Worm (Caenorhabditis elegans) whole organism, young adult: ENCODE results near the gene srsx-5.

ENCODE experiments used
- dox-1 ChIP-seq: fragments of 200-800 bp; sonication (Bioruptor generic); IDR thresholded peaks from 2 replicates; pipeline ENCODE4 v1.3.6; 2022; ENCODE audit warnings: missing genetic modification reagents, missing genetic modification characterization, missing compliant biosample characterization
- lin-26 ChIP-seq: fragments of 200-800 bp; sonication (Bioruptor generic); IDR thresholded peaks from 2 replicates; pipeline ENCODE4 v1.3.6; 2022; ENCODE audit warnings: missing genetic modification reagents, missing genetic modification characterization, missing compliant biosample characterization

DNA sequence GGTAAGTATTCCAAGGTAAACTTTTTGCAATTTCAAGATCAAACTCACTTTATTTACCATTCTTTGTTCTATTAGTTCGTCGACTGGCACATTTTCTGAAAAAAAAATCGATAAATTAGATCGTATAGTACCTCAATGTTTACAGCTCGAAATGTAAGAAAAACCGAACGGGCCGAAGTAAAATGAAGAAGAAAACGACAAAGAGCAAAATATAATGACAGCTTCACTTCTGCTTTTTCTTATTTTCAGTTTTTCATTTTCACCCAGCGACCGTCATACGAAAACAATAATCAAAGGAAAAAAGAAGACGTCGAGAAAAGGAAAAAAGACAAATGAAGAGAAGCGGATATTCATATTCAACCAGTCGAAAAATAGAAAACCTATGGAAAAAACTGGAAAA, 40.3 kb downstream of the srsx-5 start, which contains the start of gene che-7:
- no peak for TF ChIP-seq lin-26 (GFP tag; lab: Robert Waterston, UW)
- no peak for TF ChIP-seq dox-1
